Worm (Caenorhabditis elegans): ENCODE measurements around the gene srw-29.

- TF ChIP-seq nhr-12 (tag; optimal IDR thresholded peaks at IDR 0.05), result no peak
- no peak for TF ChIP-seq ztf-11 (tag; optimal IDR thresholded peaks at IDR 0.05)
Observed at ce11 chrV:16376430-16376948, 47.8 kb downstream of the srw-29 start.
